Worm (Caenorhabditis elegans) whole organism, L4 larva: ENCODE data around the gene taf-11.1.

ENCODE experiments used
- F10B5.3 ChIP-seq: sonication (generic microtip); optimal IDR thresholded peaks from 2 replicates; lab custom pipeline; 2016; ENCODE audit warnings: mild to moderate bottlenecking, missing genetic modification characterization, missing compliant biosample characterization
- F26F4.8 ChIP-seq: fragments of 200-800 bp; sonication (Bioruptor generic); conservative IDR thresholded peaks from 2 replicates; pipeline ENCODE4 v1.3.6; 2022; ENCODE audit warnings: missing genetic modification characterization, missing compliant biosample characterization
- F37D6.2 ChIP-seq: sonication (generic microtip); optimal IDR thresholded peaks from 2 replicates; lab custom pipeline; 2016; ENCODE audit warnings: mild to moderate bottlenecking, missing genetic modification characterization, missing compliant biosample characterization
- Y48G9A.11 ChIP-seq: fragments of 200-800 bp; sonication (Bioruptor generic); IDR thresholded peaks from 2 replicates; pipeline ENCODE4 v1.3.6; 2022; ENCODE audit warnings: missing genetic modification reagents, missing genetic modification characterization, missing compliant biosample characterization
- Y5F2A.4 ChIP-seq: fragments of 200-800 bp; sonication (Bioruptor generic); optimal IDR thresholded peaks from 2 replicates; lab custom pipeline; 2018; ENCODE audit warnings: mild to moderate bottlenecking, missing genetic modification characterization, missing compliant biosample characterization
- ZK546.5 ChIP-seq, 2 experiments: sonication (generic microtip); optimal IDR thresholded peaks; 2 replicates each; lab custom pipeline; 2017; ENCODE audit warnings: missing biosample characterization in 2 of 2, missing genetic modification characterization in 2 of 2
- aly-2 ChIP-seq: sonication (generic microtip); optimal IDR thresholded peaks from 2 replicates; lab custom pipeline; 2018; ENCODE audit warnings: missing biosample characterization, missing genetic modification characterization
- ama-1 ChIP-seq: fragments of 150-350 bp; optimal IDR thresholded peaks from 2 replicates; lab custom pipeline; 2014; ENCODE audit warnings: inconsistent platforms, mixed read lengths
- ceh-20 ChIP-seq: fragments of 200-800 bp; sonication (Bioruptor generic); IDR thresholded peaks from 2 replicates; pipeline ENCODE4 v1.3.6; 2022; ENCODE audit warnings: missing genetic modification reagents, missing genetic modification characterization, missing compliant biosample characterization
- ces-1 ChIP-seq: fragments of 150-350 bp; sonication (generic microtip); optimal IDR thresholded peaks from 4 replicates; lab custom pipeline; 2014; ENCODE audit warnings: missing biosample characterization, missing genetic modification reagents, missing genetic modification characterization
- daf-12 ChIP-seq: fragments of 150-350 bp; optimal IDR thresholded peaks from 2 replicates; lab custom pipeline; 2014; ENCODE audit warnings: missing biosample characterization, missing genetic modification reagents, missing genetic modification characterization
- daf-16 ChIP-seq, 3 experiments: sonication (generic microtip); optimal IDR thresholded peaks; 2 replicates each; lab custom pipeline; 2016 to 2017; ENCODE audit warnings: missing genetic modification characterization in 3 of 3, missing genetic modification reagents in 3 of 3, mild to moderate bottlenecking in 2 of 3, missing compliant biosample characterization in 2 of 3, missing biosample characterization in 1 of 3, moderate library complexity in 1 of 3
- dmd-6 ChIP-seq: fragments of 200-800 bp; sonication (Bioruptor generic); IDR thresholded peaks from 2 replicates; pipeline ENCODE4 v1.3.6; 2022; ENCODE audit warnings: missing genetic modification reagents, missing genetic modification characterization, missing compliant biosample characterization
- dpl-1 ChIP-seq: fragments of 150-350 bp; optimal IDR thresholded peaks from 2 replicates; lab custom pipeline; 2014; ENCODE audit warnings: missing biosample characterization, missing genetic modification reagents, missing genetic modification characterization
- duxl-1 ChIP-seq: sonication (generic microtip); optimal IDR thresholded peaks from 2 replicates; lab custom pipeline; 2016; ENCODE audit warnings: mild to moderate bottlenecking, missing genetic modification characterization, moderate library complexity, missing compliant biosample characterization; ENCODE audit not compliant: poor library complexity
- dve-1 ChIP-seq: sonication (generic microtip); optimal IDR thresholded peaks from 2 replicates; lab custom pipeline; 2017; ENCODE audit warnings: antibody characterized with exemption, mild to moderate bottlenecking, missing genetic modification characterization, missing compliant biosample characterization; ENCODE audit not compliant: insufficient read depth
- egl-43 ChIP-seq: fragments of 200-800 bp; sonication (Bioruptor generic); IDR thresholded peaks from 2 replicates; pipeline ENCODE4 v1.3.6; 2022; ENCODE audit warnings: missing genetic modification reagents, missing genetic modification characterization, missing compliant biosample characterization
- fkh-10 ChIP-seq: fragments of 150-350 bp; optimal IDR thresholded peaks from 2 replicates; lab custom pipeline; 2014; ENCODE audit warnings: missing biosample characterization, missing genetic modification reagents, missing genetic modification characterization
- gei-8 ChIP-seq: fragments of 200-800 bp; sonication (Bioruptor generic); optimal IDR thresholded peaks from 2 replicates; lab custom pipeline; 2018; ENCODE audit warnings: mild to moderate bottlenecking, missing genetic modification characterization, missing compliant biosample characterization
- hif-1 ChIP-seq, 2 experiments: sonication (generic microtip); optimal IDR thresholded peaks; 2 replicates each; lab custom pipeline; 2016 to 2017; ENCODE audit warnings: missing compliant biosample characterization in 2 of 2, missing genetic modification characterization in 2 of 2, missing genetic modification reagents in 2 of 2, missing genotype in 2 of 2, mild to moderate bottlenecking in 1 of 2
- hlh-11 ChIP-seq: fragments of 200-800 bp; sonication (Bioruptor generic); optimal IDR thresholded peaks from 2 replicates; lab custom pipeline; 2018; ENCODE audit warnings: mild to moderate bottlenecking, missing genetic modification characterization, missing compliant biosample characterization
- hlh-30 ChIP-seq: sonication (generic microtip); optimal IDR thresholded peaks from 2 replicates; lab custom pipeline; 2017; ENCODE audit warnings: antibody characterized with exemption, mild to moderate bottlenecking, missing genetic modification characterization, missing compliant biosample characterization; ENCODE audit not compliant: insufficient read depth
- hmg-1.1 ChIP-seq: fragments of 200-800 bp; sonication (Bioruptor generic); IDR thresholded peaks from 2 replicates; pipeline ENCODE4 v1.3.6; 2022; ENCODE audit warnings: missing genetic modification reagents, missing genetic modification characterization, missing compliant biosample characterization
- lim-7 ChIP-seq: fragments of 200-800 bp; sonication (Bioruptor generic); IDR thresholded peaks from 2 replicates; pipeline ENCODE4 v1.3.6; 2022; ENCODE audit warnings: missing genetic modification characterization, missing compliant biosample characterization
- lir-3 ChIP-seq: sonication (generic microtip); optimal IDR thresholded peaks from 2 replicates; lab custom pipeline; 2016; ENCODE audit warnings: mild to moderate bottlenecking, missing genetic modification characterization, missing compliant biosample characterization
- lsy-2 ChIP-seq, 2 experiments: fragments of 150-350 bp in 1 of 2; sonication (generic microtip) in 1 of 2; optimal IDR thresholded peaks; 2 replicates each; lab custom pipeline; 2014 to 2017; ENCODE audit warnings: missing biosample characterization in 2 of 2, missing genetic modification characterization in 2 of 2
- madf-5 ChIP-seq, 2 experiments: fragments of 200-800 bp; sonication (Bioruptor generic); IDR thresholded peaks; 2 replicates each; pipeline ENCODE4 v1.3.6; 2022; ENCODE audit warnings: missing compliant biosample characterization in 2 of 2, missing genetic modification characterization in 2 of 2
- madf-9 ChIP-seq: fragments of 200-800 bp; sonication (Bioruptor generic); conservative IDR thresholded peaks from 2 replicates; pipeline ENCODE4 v1.3.6; 2022; ENCODE audit warnings: missing genetic modification reagents, missing genetic modification characterization, missing compliant biosample characterization
- mdt-29 ChIP-seq: fragments of 200-800 bp; sonication (Bioruptor generic); IDR thresholded peaks from 2 replicates; pipeline ENCODE4 v1.3.6; 2022; ENCODE audit warnings: missing genetic modification reagents, missing genetic modification characterization, missing compliant biosample characterization
- mep-1 ChIP-seq: fragments of 150-350 bp; sonication (generic microtip); optimal IDR thresholded peaks from 3 replicates; lab custom pipeline; 2014; ENCODE audit warnings: missing biosample characterization, missing genetic modification characterization
- mes-2 ChIP-seq: sonication (generic microtip); optimal IDR thresholded peaks from 2 replicates; lab custom pipeline; 2016; ENCODE audit warnings: missing genotype, mild to moderate bottlenecking, missing genetic modification characterization, missing compliant biosample characterization; ENCODE audit not compliant: poor library complexity, severe bottlenecking
- mxl-2 ChIP-seq: fragments of 200-800 bp; sonication (Bioruptor generic); conservative IDR thresholded peaks from 2 replicates; pipeline ENCODE4 v1.3.6; 2022; ENCODE audit warnings: missing genetic modification reagents, missing genetic modification characterization, missing compliant biosample characterization
- nhr-10 ChIP-seq: fragments of 150-350 bp; optimal IDR thresholded peaks from 2 replicates; lab custom pipeline; 2014; ENCODE audit warnings: missing biosample characterization, missing genetic modification characterization
- nhr-25 ChIP-seq: sonication (generic microtip); optimal IDR thresholded peaks from 2 replicates; lab custom pipeline; 2017; ENCODE audit warnings: missing genetic modification characterization, mild to moderate bottlenecking, missing compliant biosample characterization, antibody characterized with exemption, moderate library complexity, borderline replicate concordance; ENCODE audit not compliant: insufficient read depth
- nhr-28 ChIP-seq: fragments of 150-350 bp; optimal IDR thresholded peaks from 2 replicates; lab custom pipeline; 2014; ENCODE audit warnings: missing biosample characterization, missing genetic modification characterization
- nhr-41 ChIP-seq: fragments of 200-800 bp; sonication (Bioruptor generic); IDR thresholded peaks from 2 replicates; pipeline ENCODE4 v1.3.6; 2022; ENCODE audit warnings: missing genetic modification reagents, missing genetic modification characterization, missing compliant biosample characterization
- nhr-42 ChIP-seq: fragments of 200-800 bp; sonication (Bioruptor generic); IDR thresholded peaks from 2 replicates; pipeline ENCODE4 v1.3.6; 2022; ENCODE audit warnings: missing genetic modification characterization, missing compliant biosample characterization
- nhr-48 ChIP-seq: sonication (generic microtip); optimal IDR thresholded peaks from 2 replicates; lab custom pipeline; 2016; ENCODE audit warnings: mild to moderate bottlenecking, missing genetic modification characterization, missing compliant biosample characterization
- saeg-2 ChIP-seq: fragments of 200-800 bp; sonication (Bioruptor generic); IDR thresholded peaks from 2 replicates; pipeline ENCODE4 v1.3.6; 2022; ENCODE audit warnings: missing genetic modification reagents, missing genetic modification characterization, missing compliant biosample characterization
- spr-1 ChIP-seq: sonication (generic microtip); optimal IDR thresholded peaks from 2 replicates; lab custom pipeline; 2016; ENCODE audit warnings: mild to moderate bottlenecking, missing genetic modification characterization, missing compliant biosample characterization
- tra-1 ChIP-seq: fragments of 200-800 bp; sonication (Bioruptor generic); IDR thresholded peaks from 2 replicates; pipeline ENCODE4 v1.3.6; 2022; ENCODE audit warnings: missing genetic modification reagents, missing genetic modification characterization, missing compliant biosample characterization
- unc-130 ChIP-seq: sonication (generic microtip); optimal IDR thresholded peaks from 2 replicates; lab custom pipeline; 2016; ENCODE audit warnings: missing genetic modification reagents, missing genetic modification characterization, missing compliant biosample characterization
- unc-39 ChIP-seq: sonication (generic microtip); optimal IDR thresholded peaks from 2 replicates; lab custom pipeline; 2017; ENCODE audit warnings: missing biosample characterization, missing genetic modification characterization
- unc-62 ChIP-seq, 3 experiments: fragments of 150-350 bp in 1 of 3; sonication (generic microtip); optimal IDR thresholded peaks in 2 of 3; peaks in 1 of 3; 1 replicate in 1 of 3; 2 replicates in 2 of 3; lab custom pipeline; 2014 to 2017; ENCODE audit warnings: missing biosample characterization in 3 of 3, missing genetic modification characterization in 3 of 3, missing genetic modification reagents in 3 of 3, missing genotype in 1 of 3
- zfp-3 ChIP-seq: fragments of 200-800 bp; sonication (Bioruptor generic); conservative IDR thresholded peaks from 2 replicates; pipeline ENCODE4 v1.3.6; 2022; ENCODE audit warnings: missing genetic modification reagents, missing genetic modification characterization, missing compliant biosample characterization
- zip-2 ChIP-seq: fragments of 150-350 bp; optimal IDR thresholded peaks from 2 replicates; lab custom pipeline; 2014; ENCODE audit warnings: missing biosample characterization, missing genetic modification characterization

The taf-11.1 gene

ce11 chrX:4238971-4239370, 16.0 kb upstream of the taf-11.1 start:
- TF ChIP-seq lir-3 (no peak), mxl-2 (GFP tag; lab: Robert Waterston, UW) (no peak), fkh-10 (GFP tag; lab: Kevin White, UChicago) (peak; percentile 18), ces-1 (GFP tag; lab: Kevin White, UChicago) (peak; percentile 79), duxl-1 (no peak), ceh-20 (GFP tag; lab: Robert Waterston, UW) (no peak)

- TF ChIP-seq egl-43 (GFP tag; lab: Robert Waterston, UW) = no peak
- no peak for TF ChIP-seq zfp-3
- no peak for TF ChIP-seq F10B5.3 (tag; lab: Kevin White, UChicago)
- TF ChIP-seq saeg-2 = no peak
- no peak for TF ChIP-seq F37D6.2
- no peak for TF ChIP-seq nhr-25 (tag; lab: Kevin White, UChicago)
- no peak for TF ChIP-seq madf-5 (GFP tag; IDR thresholded peaks at IDR 0.05; lab: Robert Waterston, UW)
- no peak for TF ChIP-seq F26F4.8 (GFP tag; lab: Robert Waterston, UW)
- TF ChIP-seq dmd-6 (GFP tag; lab: Robert Waterston, UW) = peak; percentile 15; the same call in 1 of the 2 replicates
- no peak for TF ChIP-seq hif-1 (tag; optimal IDR thresholded peaks at IDR 0.05; lab: Kevin White, UChicago)
- TF ChIP-seq unc-130 (GFP tag; lab: Kevin White, UChicago) = no peak
- peak; percentile 50; the same call in 1 of the 2 replicates for TF ChIP-seq mdt-29 (GFP tag; lab: Robert Waterston, UW)
- no peak for TF ChIP-seq ZK546.5 (tag; optimal IDR thresholded peaks at IDR 0.05; lab: Kevin White, UChicago)
- TF ChIP-seq spr-1 (tag; lab: Kevin White, UChicago) = no peak
- no peak for TF ChIP-seq gei-8
- no peak for TF ChIP-seq lim-7 (GFP tag; lab: Robert Waterston, UW)
- TF ChIP-seq mes-2 (tag; lab: Kevin White, UChicago) = no peak
- no peak for TF ChIP-seq aly-2
- TF ChIP-seq nhr-10 (tag; lab: Kevin White, UChicago) = no peak
- TF ChIP-seq mep-1 (tag; lab: Kevin White, UChicago) = peak; percentile 13
- peak in 1 of 2 experiments; percentile 85 for TF ChIP-seq daf-16 (GFP tag; optimal IDR thresholded peaks at IDR 0.05; lab: Kevin White, UChicago)
- peak; percentile 71 for TF ChIP-seq daf-16 (tag; optimal IDR thresholded peaks at IDR 0.05; lab: Kevin White, UChicago)
- peak; percentile 43 for TF ChIP-seq nhr-48
- TF ChIP-seq unc-39 = no peak
- TF ChIP-seq daf-12 = no peak
- no peak for TF ChIP-seq lsy-2 (tag; optimal IDR thresholded peaks at IDR 0.05; lab: Kevin White, UChicago)
- no peak for TF ChIP-seq zip-2 (tag; lab: Kevin White, UChicago)
- TF ChIP-seq tra-1 = no peak
- TF ChIP-seq hmg-1.1 (GFP tag; lab: Robert Waterston, UW) = no peak
- no peak for TF ChIP-seq Y48G9A.11 (GFP tag; lab: Robert Waterston, UW)
- no peak for TF ChIP-seq Y5F2A.4 (GFP tag; lab: Kevin White, UChicago)
- TF ChIP-seq nhr-42 (GFP tag; lab: Robert Waterston, UW) = no peak
- no peak for TF ChIP-seq duxl-1
- TF ChIP-seq dve-1 = peak; percentile 77
- peak; percentile 25 for TF ChIP-seq hlh-11
- no peak for TF ChIP-seq madf-9 (GFP tag; lab: Robert Waterston, UW)
- peak in 1 of 2 experiments; percentile 78 for TF ChIP-seq unc-62 (GFP tag; optimal IDR thresholded peaks at IDR 0.05 in 1 of 2; lab: Kevin White, UChicago)
- no peak for TF ChIP-seq unc-62 (tag; optimal IDR thresholded peaks at IDR 0.05; lab: Kevin White, UChicago)
- no peak for TF ChIP-seq ama-1 (lab: Kevin White, UChicago)
- TF ChIP-seq nhr-41 = no peak
- no peak for TF ChIP-seq dpl-1
- no peak for TF ChIP-seq ceh-20 (GFP tag; lab: Robert Waterston, UW)
- TF ChIP-seq nhr-28 (tag; lab: Kevin White, UChicago) = peak; percentile 71
- peak; percentile 68 for TF ChIP-seq hlh-30
These were observed 10.4 kb upstream of the taf-11.1 start for ce11 chrX:4244489-4245123.
